Fruit fly (Drosophila melanogaster): Measurements from ENCODE around the gene Pop4.

DNA sequence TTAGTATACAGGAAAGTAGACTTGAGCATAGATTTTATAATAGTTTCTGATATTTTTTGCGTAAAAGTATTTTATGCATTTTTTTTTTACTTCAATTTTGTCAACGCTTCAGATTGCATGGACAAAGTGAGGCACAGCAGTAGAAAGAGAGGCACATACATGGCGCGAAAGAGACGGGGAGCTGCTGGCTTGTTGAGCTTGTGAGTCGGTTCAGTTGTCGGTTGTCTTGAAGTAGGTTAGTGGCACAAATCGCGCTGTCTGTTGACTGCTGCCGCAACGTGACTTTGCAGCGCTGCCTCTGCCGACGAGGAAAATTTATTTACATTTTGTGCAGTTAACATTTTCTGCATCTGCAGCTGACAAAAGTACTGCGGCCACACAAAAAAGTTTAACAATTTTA, 27.3 kb upstream of the Pop4 start:
- no peak for TF ChIP-seq GATAd (GFP tag; optimal IDR thresholded peaks at IDR 0.05)
- TF ChIP-seq tai (GFP tag; optimal IDR thresholded peaks at IDR 0.05): no peak
- TF ChIP-seq OdsH (GFP tag; optimal IDR thresholded peaks at IDR 0.05): no peak
- TF ChIP-seq Rel (GFP tag; optimal IDR thresholded peaks at IDR 0.05): no peak
- TF ChIP-seq Rel (tag; optimal IDR thresholded peaks at IDR 0.05): no peak

All from whole organism, wandering third instar larva.